Fruit fly (Drosophila melanogaster) whole organism, embryonic: ENCODE results near the gene Cpr65Aw.

Experiments
- ATbp ChIP-seq: fragments of 200-800 bp; sonication (Bioruptor generic); optimal IDR thresholded peaks from 2 replicates; lab custom pipeline; 2017; ENCODE audit warnings: missing biosample characterization, mild to moderate bottlenecking, missing genetic modification characterization, missing genetic modification reagents
- Ada2b ChIP-seq: fragments of 200-800 bp; sonication (Bioruptor generic); IDR thresholded peaks from 2 replicates; pipeline ENCODE4 v1.3.6; 2022; ENCODE audit warnings: missing biosample characterization, missing genetic modification characterization
- Awh ChIP-seq: fragments of 200-800 bp; sonication (Bioruptor generic); IDR thresholded peaks from 2 replicates; pipeline ENCODE4, ENCODE4 v1.3.6; 2022; ENCODE audit warnings: missing biosample characterization, missing genetic modification characterization
- CG10654 ChIP-seq: fragments of 200-800 bp; sonication (Bioruptor generic); optimal IDR thresholded peaks from 2 replicates; lab custom pipeline; 2016; ENCODE audit warnings: missing biosample characterization, missing genetic modification characterization
- CG10979 ChIP-seq: fragments of 200-800 bp; sonication (Bioruptor generic); optimal IDR thresholded peaks from 2 replicates; lab custom pipeline; 2018; ENCODE audit warnings: missing biosample characterization, mild to moderate bottlenecking, missing genetic modification characterization, moderate library complexity
- CG11398 ChIP-seq: fragments of 200-800 bp; sonication (Bioruptor generic); optimal IDR thresholded peaks from 2 replicates; lab custom pipeline; 2016; ENCODE audit warnings: missing biosample characterization, missing genetic modification characterization
- CG12299 ChIP-seq: fragments of 200-800 bp; sonication (Bioruptor generic); optimal IDR thresholded peaks from 2 replicates; lab custom pipeline; 2018; ENCODE audit warnings: missing biosample characterization, mild to moderate bottlenecking, missing genetic modification characterization
- CG1233 ChIP-seq: fragments of 200-800 bp; sonication (Bioruptor generic); optimal IDR thresholded peaks from 4 replicates; lab custom pipeline; 2018; ENCODE audit warnings: missing biosample characterization, mild to moderate bottlenecking, missing genetic modification characterization
- CG13296 ChIP-seq: fragments of 200-800 bp; sonication (Bioruptor generic); optimal IDR thresholded peaks from 3 replicates; lab custom pipeline; 2018; ENCODE audit warnings: missing biosample characterization, mild to moderate bottlenecking, missing genetic modification characterization
- CG17385 ChIP-seq: fragments of 200-800 bp; sonication (Bioruptor generic); optimal IDR thresholded peaks from 3 replicates; lab custom pipeline; 2018; ENCODE audit warnings: missing biosample characterization, mild to moderate bottlenecking, missing genetic modification characterization
- CG18476 ChIP-seq: fragments of 200-800 bp; sonication (Bioruptor generic); optimal IDR thresholded peaks from 2 replicates; lab custom pipeline; 2016; ENCODE audit warnings: missing biosample characterization, mild to moderate bottlenecking, missing genetic modification characterization
- CG2678 ChIP-seq: fragments of 200-800 bp; sonication (Bioruptor generic); optimal IDR thresholded peaks from 3 replicates; lab custom pipeline; 2019; ENCODE audit warnings: missing biosample characterization, mild to moderate bottlenecking, missing genetic modification characterization, moderate library complexity
- CG42726 ChIP-seq: fragments of 200-800 bp; sonication (Bioruptor generic); IDR thresholded peaks from 2 replicates; pipeline ENCODE4 v1.3.6; 2022; ENCODE audit warnings: missing biosample characterization, missing genetic modification characterization; ENCODE audit not compliant: partially characterized antibody
- CG4328 ChIP-seq: fragments of 200-800 bp; sonication (Bioruptor generic); optimal IDR thresholded peaks from 3 replicates; lab custom pipeline; 2017; ENCODE audit warnings: missing biosample characterization, missing genetic modification reagents, missing genetic modification characterization
- CG4820 ChIP-seq: fragments of 200-800 bp; sonication (Bioruptor generic); optimal IDR thresholded peaks from 3 replicates; lab custom pipeline; 2016; ENCODE audit warnings: missing biosample characterization, missing genetic modification characterization
- CG5180 ChIP-seq: fragments of 200-800 bp; sonication (Bioruptor generic); optimal IDR thresholded peaks from 3 replicates; lab custom pipeline; 2017; ENCODE audit warnings: missing biosample characterization, missing genetic modification characterization, mild to moderate bottlenecking, moderate library complexity, missing genetic modification reagents
- CG6654 ChIP-seq: fragments of 200-800 bp; sonication (Bioruptor generic); optimal IDR thresholded peaks from 2 replicates; lab custom pipeline; 2017; ENCODE audit warnings: missing biosample characterization, mild to moderate bottlenecking, missing genetic modification characterization
- CG6765 ChIP-seq: fragments of 200-800 bp; sonication (Bioruptor generic); optimal IDR thresholded peaks from 3 replicates; lab custom pipeline; 2017; ENCODE audit warnings: missing biosample characterization, mild to moderate bottlenecking, missing genetic modification characterization
- CG7556 ChIP-seq: fragments of 200-800 bp; sonication (Bioruptor generic); optimal IDR thresholded peaks from 2 replicates; lab custom pipeline; 2017; ENCODE audit warnings: missing biosample characterization, mild to moderate bottlenecking, missing genetic modification characterization
- CG9215 ChIP-seq: fragments of 200-800 bp; sonication (Bioruptor generic); IDR thresholded peaks from 2 replicates; pipeline ENCODE4 v1.3.6; 2022; ENCODE audit warnings: missing biosample characterization, missing genetic modification characterization
- D ChIP-seq, 2 experiments: fragments of 200-800 bp in 1 of 2; fragments of >200 bp in 1 of 2; sonication (Bioruptor generic) in 1 of 2; optimal IDR thresholded peaks; 2 replicates in 1 of 2; 3 replicates in 1 of 2; lab custom pipeline; 2017; ENCODE audit warnings: mild to moderate bottlenecking in 1 of 2, missing biosample characterization in 1 of 2, missing genetic modification characterization in 1 of 2, missing genetic modification reagents in 1 of 2
- Deaf1 ChIP-seq: fragments of 200-800 bp; optimal IDR thresholded peaks from 3 replicates; lab custom pipeline; 2019; ENCODE audit warnings: missing biosample characterization, mild to moderate bottlenecking, missing genetic modification characterization, moderate library complexity
- Dek ChIP-seq: fragments of 200-800 bp; sonication (Bioruptor generic); optimal IDR thresholded peaks from 3 replicates; lab custom pipeline; 2019; ENCODE audit warnings: missing biosample characterization, mild to moderate bottlenecking, missing genetic modification characterization, moderate library complexity
- Dll ChIP-seq: fragments of 200-800 bp; sonication (Bioruptor generic); IDR thresholded peaks from 4 replicates; pipeline ENCODE4 v1.3.6; 2022; ENCODE audit warnings: missing biosample characterization, missing genetic modification characterization; ENCODE audit not compliant: partially characterized antibody
- HLHmδ ChIP-seq: fragments of 200-800 bp; sonication (Bioruptor generic); optimal IDR thresholded peaks from 2 replicates; lab custom pipeline; 2018; ENCODE audit warnings: missing biosample characterization, mild to moderate bottlenecking, missing genetic modification characterization, moderate library complexity
- Hr78 ChIP-seq, 2 experiments: fragments of 200-800 bp in 1 of 2; fragments of >200 bp in 1 of 2; sonication (Bioruptor generic) in 1 of 2; optimal IDR thresholded peaks; 2 replicates each; lab custom pipeline; 2017 to 2019; ENCODE audit warnings: missing biosample characterization in 2 of 2, missing genetic modification characterization in 2 of 2, mild to moderate bottlenecking in 1 of 2, moderate library complexity in 1 of 2
- Meics ChIP-seq: fragments of 200-800 bp; sonication (Bioruptor generic); optimal IDR thresholded peaks from 2 replicates; lab custom pipeline; 2017; ENCODE audit warnings: missing biosample characterization, mild to moderate bottlenecking, missing genetic modification characterization
- Ptx1 ChIP-seq: fragments of 200-800 bp; sonication (Bioruptor generic); IDR thresholded peaks from 2 replicates; pipeline ENCODE4 v1.3.6; 2022; ENCODE audit warnings: missing biosample characterization, missing genetic modification characterization
- Vsx1 ChIP-seq: fragments of 200-800 bp; sonication (Bioruptor generic); optimal IDR thresholded peaks from 2 replicates; lab custom pipeline; 2017; ENCODE audit warnings: missing biosample characterization, mild to moderate bottlenecking, missing genetic modification characterization, missing genetic modification reagents
- cato ChIP-seq: fragments of 200-800 bp; sonication (Bioruptor generic); optimal IDR thresholded peaks from 2 replicates; lab custom pipeline; 2016; ENCODE audit warnings: missing biosample characterization, missing genetic modification characterization, borderline replicate concordance
- chinmo ChIP-seq: fragments of 200-800 bp; sonication (Bioruptor generic); IDR thresholded peaks from 4 replicates; pipeline ENCODE4 v1.3.6; 2022; ENCODE audit warnings: missing biosample characterization, missing genetic modification characterization; ENCODE audit not compliant: partially characterized antibody
- ewg ChIP-seq: fragments of 200-800 bp; sonication (Bioruptor generic); optimal IDR thresholded peaks from 3 replicates; lab custom pipeline; 2017; ENCODE audit warnings: mild to moderate bottlenecking, missing biosample characterization, missing genetic modification reagents, missing genetic modification characterization
- ind ChIP-seq: fragments of 200-800 bp; sonication (Bioruptor generic); optimal IDR thresholded peaks from 3 replicates; lab custom pipeline; 2016; ENCODE audit warnings: missing biosample characterization, missing genetic modification characterization
- ken ChIP-seq: fragments of 200-800 bp; sonication (Bioruptor generic); IDR thresholded peaks from 3 replicates; pipeline ENCODE4 v1.3.6; 2022; ENCODE audit warnings: missing biosample characterization, missing genetic modification characterization
- lab ChIP-seq: fragments of 200-800 bp; sonication (Bioruptor generic); optimal IDR thresholded peaks from 3 replicates; lab custom pipeline; 2017; ENCODE audit warnings: missing biosample characterization, missing genetic modification characterization, mild to moderate bottlenecking, moderate library complexity, missing genetic modification reagents
- pan ChIP-seq, 4 experiments: fragments of >200 bp in 3 of 4; fragments of 200-800 bp in 1 of 4; sonication (Bioruptor generic) in 1 of 4; optimal IDR thresholded peaks in 3 of 4; IDR thresholded peaks in 1 of 4; 2 replicates each; pipeline versions ENCODE4 v1.3.6 to Lab custom; 2017 to 2022; ENCODE audit warnings: missing biosample characterization in 2 of 4, missing genetic modification characterization in 2 of 4, mixed read lengths in 1 of 4
- peb ChIP-seq: fragments of 200-800 bp; sonication (Bioruptor generic); IDR thresholded peaks from 2 replicates; pipeline ENCODE4 v1.3.6; 2022; ENCODE audit warnings: missing biosample characterization, missing genetic modification characterization
- scrt ChIP-seq: fragments of 200-800 bp; sonication (Bioruptor generic); optimal IDR thresholded peaks from 2 replicates; lab custom pipeline; 2018; ENCODE audit warnings: missing biosample characterization, mild to moderate bottlenecking, missing genetic modification characterization, moderate library complexity
- sd ChIP-seq: fragments of 200-800 bp; sonication (Bioruptor generic); optimal IDR thresholded peaks from 3 replicates; lab custom pipeline; 2018; ENCODE audit warnings: missing biosample characterization, mild to moderate bottlenecking, missing genetic modification characterization, moderate library complexity
- sisA ChIP-seq: fragments of 200-800 bp; sonication (Bioruptor generic); IDR thresholded peaks from 2 replicates; pipeline ENCODE4 v1.3.6; 2022; ENCODE audit warnings: missing biosample characterization, missing genetic modification characterization
- slbo ChIP-seq: fragments of 200-800 bp; sonication (Bioruptor generic); IDR thresholded peaks from 2 replicates; pipeline ENCODE4 v1.3.6; 2022; ENCODE audit warnings: missing biosample characterization, missing genetic modification characterization
- sqz ChIP-seq: fragments of 200-800 bp; sonication (Bioruptor generic); optimal IDR thresholded peaks from 3 replicates; lab custom pipeline; 2018; ENCODE audit warnings: missing biosample characterization, mild to moderate bottlenecking, missing genetic modification characterization
- tup ChIP-seq: fragments of 200-800 bp; sonication (Bioruptor generic); optimal IDR thresholded peaks from 2 replicates; lab custom pipeline; 2016; ENCODE audit warnings: missing biosample characterization, mild to moderate bottlenecking, missing genetic modification characterization, moderate library complexity
- zen ChIP-seq: fragments of 200-800 bp; sonication (Bioruptor generic); optimal IDR thresholded peaks from 3 replicates; lab custom pipeline; 2018; ENCODE audit warnings: missing biosample characterization, mild to moderate bottlenecking, missing genetic modification characterization, moderate library complexity

The Cpr65Aw gene

dm6 chr3L:6158530-6158929, 16.3 kb upstream of the Cpr65Aw start, which contains the start of gene Cpr65Ay:
Gene Cpr65Ay, minus strand, starts transcription at chr3L:6158630.
- TF ChIP-seq CG18476 (no peak), slbo (GFP tag; lab: Robert Waterston, UW) (0 out of 2 replicates have a peak, but pooled peaks have one; percentile 13)

dm6 chr3L:6157327-6158032, 15.3 kb upstream of the Cpr65Aw start, which contains the start of gene CG13297:
Gene CG13297, minus strand, starts transcription at chr3L:6157377.
- TF ChIP-seq CG9215: 0 out of 2 replicates have a peak, but pooled peaks have one; percentile 8
- TF ChIP-seq cato (GFP tag; lab: Kevin White, UChicago): peak; percentile 1
- TF ChIP-seq Meics: peak; percentile 42
- peak; percentile 63 for TF ChIP-seq CG5180 (GFP tag; lab: Kevin White, UChicago)
- TF ChIP-seq chinmo (GFP tag; lab: Robert Waterston, UW): no peak
- TF ChIP-seq zen: no peak
- peak; percentile 46 for TF ChIP-seq Vsx1
- peak in 1 of 2 experiments; percentile 76 for TF ChIP-seq Hr78 (GFP tag; optimal IDR thresholded peaks at IDR 0.05; lab: Kevin White, UChicago)
- TF ChIP-seq CG7556 (GFP tag; lab: Kevin White, UChicago): peak; percentile 55
- TF ChIP-seq Dek (tag; lab: Kevin White, UChicago): peak; percentile 22
- TF ChIP-seq CG1233 (GFP tag; lab: Kevin White, UChicago): peak; percentile 45
- peak; percentile 85 for TF ChIP-seq CG13296 (GFP tag; lab: Kevin White, UChicago)
- TF ChIP-seq scrt (GFP tag; lab: Kevin White, UChicago): peak; percentile 26
- TF ChIP-seq Dll: no peak
- peak; percentile 35 for TF ChIP-seq sqz (GFP tag; lab: Kevin White, UChicago)
- peak; percentile 55 for TF ChIP-seq sisA (GFP tag; lab: Robert Waterston, UW)
- peak; percentile 56 for TF ChIP-seq CG10979
- peak; percentile 79 for TF ChIP-seq CG2678 (tag; lab: Kevin White, UChicago)
- TF ChIP-seq HLHmδ (GFP tag; lab: Kevin White, UChicago): no peak
- 0 out of 2 replicates have a peak, but pooled peaks have one; percentile 40 for TF ChIP-seq Awh (GFP tag; lab: Robert Waterston, UW)
- peak; percentile 54 for TF ChIP-seq ATbp (GFP tag; lab: Kevin White, UChicago)
- peak; percentile 12 for TF ChIP-seq CG12299 (tag; lab: Kevin White, UChicago)
- peak; percentile 32 for TF ChIP-seq CG4820 (GFP tag; lab: Kevin White, UChicago)
- TF ChIP-seq Ptx1 (GFP tag; lab: Robert Waterston, UW): peak; percentile 81
- TF ChIP-seq Ada2b (GFP tag; lab: Robert Waterston, UW): 0 out of 2 replicates have a peak, but pooled peaks have one; percentile 30
- peak; percentile 21; the same call in 1 of the 3 replicates for TF ChIP-seq ken (GFP tag; lab: Robert Waterston, UW)
- TF ChIP-seq peb (GFP tag; lab: Robert Waterston, UW): no peak
- no peak for TF ChIP-seq D (optimal IDR thresholded peaks at IDR 0.05; lab: Kevin White, UChicago)
- TF ChIP-seq D (GFP tag; optimal IDR thresholded peaks at IDR 0.05; lab: Kevin White, UChicago): peak; percentile 57
- peak; percentile 21 for TF ChIP-seq ewg (GFP tag; lab: Kevin White, UChicago)
- TF ChIP-seq CG11398 (GFP tag; lab: Kevin White, UChicago): no peak
- peak; percentile 19 for TF ChIP-seq CG10654 (GFP tag; lab: Kevin White, UChicago)
- no peak for TF ChIP-seq CG6765 (GFP tag; lab: Kevin White, UChicago)
- TF ChIP-seq sd (tag; lab: Kevin White, UChicago): peak; percentile 5
- peak; percentile 20 for TF ChIP-seq CG17385
- no peak for TF ChIP-seq tup (GFP tag; lab: Kevin White, UChicago)
- TF ChIP-seq lab (GFP tag; lab: Kevin White, UChicago): peak; percentile 26
- TF ChIP-seq pan (optimal IDR thresholded peaks at IDR 0.05; lab: Kevin White, UChicago): no peak
- peak in 1 of 2 experiments; percentile 74 for TF ChIP-seq pan (GFP tag; optimal IDR thresholded peaks at IDR 0.05 in 1 of 2, IDR thresholded peaks at IDR 0.05 in 1 of 2)
- TF ChIP-seq CG6654 (GFP tag; lab: Kevin White, UChicago): no peak
- no peak for TF ChIP-seq CG42726 (GFP tag; lab: Robert Waterston, UW)
- TF ChIP-seq Deaf1: peak; percentile 22
- peak; percentile 45 for TF ChIP-seq ind (GFP tag; lab: Kevin White, UChicago)
- no peak for TF ChIP-seq CG4328
